Worm (Caenorhabditis elegans) whole organism, mixed stage, embryonic: ENCODE measurements around the gene smf-2.

ENCODE experiments used
- M03D4.4 ChIP-seq: sonication (generic microtip); optimal IDR thresholded peaks from 2 replicates; lab custom pipeline; 2017; ENCODE audit warnings: mild to moderate bottlenecking, missing genetic modification characterization, missing compliant biosample characterization
- bed-3 ChIP-seq: fragments of 200-800 bp; sonication (Bioruptor generic); optimal IDR thresholded peaks from 3 replicates; lab custom pipeline; 2018; ENCODE audit warnings: mild to moderate bottlenecking, missing genetic modification characterization, moderate library complexity, missing compliant biosample characterization
- blmp-1 ChIP-seq: fragments of 150-350 bp; optimal IDR thresholded peaks from 2 replicates; lab custom pipeline; 2014; ENCODE audit warnings: missing biosample characterization, missing genetic modification characterization
- ceh-39 ChIP-seq: fragments of 150-350 bp; optimal IDR thresholded peaks from 2 replicates; lab custom pipeline; 2014; ENCODE audit warnings: missing biosample characterization, missing genetic modification characterization
- ceh-43 ChIP-seq: fragments of 200-800 bp; sonication (Bioruptor generic); optimal IDR thresholded peaks from 2 replicates; lab custom pipeline; 2018; ENCODE audit warnings: mild to moderate bottlenecking, missing genetic modification characterization, moderate library complexity, missing compliant biosample characterization
- ceh-83 ChIP-seq: fragments of 200-800 bp; sonication (Bioruptor generic); optimal IDR thresholded peaks from 2 replicates; lab custom pipeline; 2018; ENCODE audit warnings: mild to moderate bottlenecking, missing genetic modification characterization, missing compliant biosample characterization
- ces-1 ChIP-seq: fragments of 150-350 bp; optimal IDR thresholded peaks from 2 replicates; lab custom pipeline; 2014; ENCODE audit warnings: missing biosample characterization, missing genetic modification reagents, missing genetic modification characterization
- cnd-1 ChIP-seq: fragments of 200-800 bp; sonication (Bioruptor generic); optimal IDR thresholded peaks from 2 replicates; lab custom pipeline; 2018; ENCODE audit warnings: mild to moderate bottlenecking, missing genetic modification characterization, missing compliant biosample characterization
- drap-1 ChIP-seq: fragments of 200-800 bp; sonication (Bioruptor generic); optimal IDR thresholded peaks from 3 replicates; lab custom pipeline; 2018; ENCODE audit warnings: mild to moderate bottlenecking, missing genetic modification characterization, missing compliant biosample characterization
- elt-1 ChIP-seq: sonication (generic microtip); optimal IDR thresholded peaks from 2 replicates; lab custom pipeline; 2017; ENCODE audit warnings: missing genetic modification characterization, mild to moderate bottlenecking, missing compliant biosample characterization, antibody characterized with exemption, moderate library complexity, borderline replicate concordance; ENCODE audit not compliant: insufficient read depth
- elt-3 ChIP-seq: fragments of 150-350 bp; optimal IDR thresholded peaks from 2 replicates; lab custom pipeline; 2014; ENCODE audit warnings: missing biosample characterization, missing genetic modification characterization
- flh-1 ChIP-seq: fragments of 200-800 bp; sonication (Bioruptor generic); optimal IDR thresholded peaks from 2 replicates; lab custom pipeline; 2018; ENCODE audit warnings: mild to moderate bottlenecking, missing genetic modification characterization, moderate library complexity, missing compliant biosample characterization
- hlh-1 ChIP-seq: fragments of 150-350 bp; optimal IDR thresholded peaks from 2 replicates; lab custom pipeline; 2014; ENCODE audit warnings: missing biosample characterization, missing genetic modification reagents, missing genetic modification characterization
- lin-13 ChIP-seq: fragments of 150-350 bp; optimal IDR thresholded peaks from 2 replicates; lab custom pipeline; 2014; ENCODE audit warnings: missing biosample characterization, missing genetic modification characterization
- lin-32 ChIP-seq: fragments of 200-800 bp; sonication (Bioruptor generic); optimal IDR thresholded peaks from 2 replicates; lab custom pipeline; 2018; ENCODE audit warnings: mild to moderate bottlenecking, missing genetic modification characterization, missing compliant biosample characterization
- lsy-2 ChIP-seq: fragments of 150-350 bp; optimal IDR thresholded peaks from 2 replicates; lab custom pipeline; 2014; ENCODE audit warnings: missing biosample characterization, missing genetic modification characterization
- mab-5 ChIP-seq: fragments of 150-350 bp; optimal IDR thresholded peaks from 2 replicates; lab custom pipeline; 2014; ENCODE audit warnings: missing biosample characterization, missing genetic modification characterization
- mep-1 ChIP-seq: fragments of 150-350 bp; optimal IDR thresholded peaks from 2 replicates; lab custom pipeline; 2017; ENCODE audit warnings: missing biosample characterization, missing genetic modification reagents, missing genetic modification characterization, inconsistent platforms
- mls-2 ChIP-seq: sonication (generic microtip); optimal IDR thresholded peaks from 2 replicates; lab custom pipeline; 2016; ENCODE audit warnings: mild to moderate bottlenecking, missing genetic modification characterization, moderate library complexity, missing compliant biosample characterization
- nhr-12 ChIP-seq: fragments of 150-350 bp; optimal IDR thresholded peaks from 2 replicates; lab custom pipeline; 2014; ENCODE audit warnings: missing biosample characterization, missing genetic modification characterization
- nhr-2 ChIP-seq: fragments of 150-350 bp; optimal IDR thresholded peaks from 2 replicates; lab custom pipeline; 2014; ENCODE audit warnings: missing biosample characterization, missing genetic modification characterization
- nhr-237 ChIP-seq: fragments of 150-350 bp; optimal IDR thresholded peaks from 2 replicates; lab custom pipeline; 2014; ENCODE audit warnings: missing biosample characterization, missing genetic modification characterization
- nhr-28 ChIP-seq: fragments of 150-350 bp; optimal IDR thresholded peaks from 2 replicates; lab custom pipeline; 2014; ENCODE audit warnings: missing biosample characterization, missing genetic modification characterization
- nhr-76 ChIP-seq: sonication (generic microtip); optimal IDR thresholded peaks from 2 replicates; lab custom pipeline; 2017; ENCODE audit warnings: missing biosample characterization, missing genetic modification characterization
- pha-4 ChIP-seq: fragments of 150-350 bp; optimal IDR thresholded peaks from 2 replicates; lab custom pipeline; 2018; ENCODE audit warnings: missing biosample characterization, missing genetic modification reagents, missing genetic modification characterization
- snpc-4 ChIP-seq: fragments of 150-350 bp; optimal IDR thresholded peaks from 2 replicates; lab custom pipeline; 2014; ENCODE audit warnings: missing biosample characterization, missing genetic modification characterization
- sptf-1 ChIP-seq: sonication (generic microtip); optimal IDR thresholded peaks from 2 replicates; lab custom pipeline; 2017; ENCODE audit warnings: mild to moderate bottlenecking, missing genetic modification characterization, moderate library complexity, missing compliant biosample characterization
- unc-120 ChIP-seq: sonication (generic microtip); optimal IDR thresholded peaks from 2 replicates; lab custom pipeline; 2017; ENCODE audit warnings: missing genetic modification characterization, missing compliant biosample characterization; ENCODE audit not compliant: poor library complexity, severe bottlenecking
- unc-39 ChIP-seq: fragments of 150-350 bp; optimal IDR thresholded peaks from 2 replicates; lab custom pipeline; 2014; ENCODE audit warnings: missing biosample characterization, missing genetic modification characterization
- unc-62 ChIP-seq: fragments of 150-350 bp; optimal IDR thresholded peaks from 2 replicates; lab custom pipeline; 2014; ENCODE audit warnings: missing biosample characterization, missing genetic modification reagents, missing genetic modification characterization
- zip-8 ChIP-seq: fragments of 150-350 bp; optimal IDR thresholded peaks from 2 replicates; lab custom pipeline; 2014; ENCODE audit warnings: missing biosample characterization, missing genetic modification characterization
- ztf-11 ChIP-seq: fragments of 150-350 bp; optimal IDR thresholded peaks from 2 replicates; lab custom pipeline; 2014; ENCODE audit warnings: missing biosample characterization, missing genetic modification characterization

Gene smf-2

ce11 chrX:6725260-6725718 is 6.8 kb upstream of the smf-2 start, which contains the start of gene slc-25A10:
Gene slc-25A10, minus strand, starts transcription at chrX:6725668.
- TF ChIP-seq nhr-237 (tag; lab: Kevin White, UChicago), result no peak
- no peak for TF ChIP-seq ceh-83
- TF ChIP-seq unc-39 (tag; lab: Kevin White, UChicago), result no peak
- no peak for TF ChIP-seq nhr-12 (tag; lab: Kevin White, UChicago)
- TF ChIP-seq mls-2 (tag; lab: Kevin White, UChicago), result no peak
- no peak for TF ChIP-seq hlh-1
- no peak for TF ChIP-seq lin-13
- TF ChIP-seq sptf-1 (tag; lab: Kevin White, UChicago), result no peak
- no peak for TF ChIP-seq mep-1
- no peak for TF ChIP-seq ceh-43 (GFP tag; lab: Kevin White, UChicago)

ce11 chrX:6722966-6723365 is 4.5 kb upstream of the smf-2 start, which contains the start of gene smf-1:
Gene smf-1, minus strand, starts transcription at chrX:6723066.
- TF ChIP-seq ztf-11, result no peak

- no peak for TF ChIP-seq elt-3 (tag; lab: Kevin White, UChicago)
- no peak for TF ChIP-seq M03D4.4
- no peak for TF ChIP-seq hlh-1
- no peak for TF ChIP-seq cnd-1 (tag; lab: Kevin White, UChicago)
- TF ChIP-seq unc-120 (tag; lab: Kevin White, UChicago), result no peak
- TF ChIP-seq bed-3 (GFP tag; lab: Kevin White, UChicago), result no peak
- TF ChIP-seq drap-1 (GFP tag; lab: Kevin White, UChicago), result no peak
- no peak for TF ChIP-seq nhr-28
- no peak for TF ChIP-seq ceh-39
- TF ChIP-seq blmp-1, result no peak
- TF ChIP-seq lsy-2 (tag; lab: Kevin White, UChicago), result no peak
- no peak for TF ChIP-seq sptf-1 (tag; lab: Kevin White, UChicago)
- TF ChIP-seq nhr-12 (tag; lab: Kevin White, UChicago), result no peak
- no peak for TF ChIP-seq zip-8 (tag; lab: Kevin White, UChicago)
- TF ChIP-seq, all 35 proteins: peak for 0
Measured at ce11 chrX:6713277-6713676, 5.2 kb downstream of the smf-2 start, which contains the start of gene nas-11. Gene nas-11, plus strand, starts transcription at chrX:6713577.

- TF ChIP-seq lin-13 (no peak), nhr-2 (tag; lab: Kevin White, UChicago) (no peak), snpc-4 (tag; lab: Kevin White, UChicago) (no peak), mep-1 (no peak), elt-1 (tag; lab: Kevin White, UChicago) (no peak), unc-120 (tag; lab: Kevin White, UChicago) (no peak), mls-2 (tag; lab: Kevin White, UChicago) (no peak), cnd-1 (tag; lab: Kevin White, UChicago) (no peak), lin-32 (GFP tag; lab: Kevin White, UChicago) (no peak), zip-8 (tag; lab: Kevin White, UChicago) (no peak), nhr-237 (tag; lab: Kevin White, UChicago) (no peak), bed-3 (GFP tag; lab: Kevin White, UChicago) (no peak), ceh-43 (GFP tag; lab: Kevin White, UChicago) (no peak), sptf-1 (tag; lab: Kevin White, UChicago) (no peak), elt-3 (tag; lab: Kevin White, UChicago) (no peak), mab-5 (tag; lab: Kevin White, UChicago) (no peak), nhr-76 (no peak)
Measured at ce11 chrX:6709238-6709637, 9.3 kb downstream of the smf-2 start, which contains the start of gene acr-3. Gene acr-3, plus strand, starts transcription at chrX:6709538.

- TF ChIP-seq ces-1 (GFP tag; lab: Kevin White, UChicago) (peak; percentile 91), unc-62 (no peak)
Measured at ce11 chrX:6705156-6705555, 13.3 kb downstream of the smf-2 start.

- TF ChIP-seq pha-4 (tag; lab: Kevin White, UChicago) (no peak), cnd-1 (tag; lab: Kevin White, UChicago) (no peak), flh-1 (GFP tag; lab: Kevin White, UChicago) (no peak), mep-1 (no peak), ceh-43 (GFP tag; lab: Kevin White, UChicago) (no peak)
Measured at ce11 chrX:6702249-6702648, 16.2 kb downstream of the smf-2 start, which contains the start of gene acr-2. Gene acr-2, plus strand, starts transcription at chrX:6702549.
